Worm (Caenorhabditis elegans) whole organism, young adult: ENCODE results near the gene fbxa-111.

ENCODE experiments used
- F10E7.11 ChIP-seq: sonication (generic microtip); optimal IDR thresholded peaks from 2 replicates; lab custom pipeline; 2017; ENCODE audit warnings: mild to moderate bottlenecking, missing genetic modification characterization, moderate library complexity, missing compliant biosample characterization
- F37B4.10 ChIP-seq: fragments of 200-800 bp; sonication (Bioruptor generic); IDR thresholded peaks from 2 replicates; pipeline ENCODE4 v1.3.6; 2022; ENCODE audit warnings: missing genetic modification characterization, missing compliant biosample characterization
- ama-1 ChIP-seq, 3 experiments: fragments of 150-350 bp in 1 of 3; sonication (generic microtip) in 2 of 3; optimal IDR thresholded peaks; 2 replicates each; lab custom pipeline; 2014 to 2018; ENCODE audit warnings: missing biosample characterization in 2 of 3, missing genetic modification characterization in 2 of 3, missing genetic modification reagents in 2 of 3
- ztf-26 ChIP-seq: sonication (generic microtip); optimal IDR thresholded peaks from 2 replicates; lab custom pipeline; 2017; ENCODE audit warnings: missing genetic modification characterization, missing compliant biosample characterization

DNA sequence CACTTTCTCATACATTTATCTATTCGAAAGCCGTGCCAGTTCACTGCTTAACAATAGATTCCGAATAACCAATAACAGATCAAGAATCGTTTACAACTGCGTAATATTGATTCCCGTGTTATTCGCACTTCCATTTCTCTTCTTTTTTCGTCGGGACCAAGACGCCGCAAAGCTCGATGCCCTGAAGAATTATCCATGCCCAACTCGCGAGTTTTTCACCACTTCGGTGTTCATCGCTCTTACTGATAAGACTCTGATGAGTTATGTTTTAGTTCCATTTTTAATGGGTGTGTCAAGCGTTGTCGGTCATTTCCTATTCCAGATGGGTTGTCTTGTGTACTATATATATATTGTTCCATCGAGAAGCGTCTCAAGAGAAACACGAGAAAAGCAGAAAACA is 23.8 kb upstream of the fbxa-111 start:
- TF ChIP-seq ama-1 (optimal IDR thresholded peaks at IDR 0.05; lab: Kevin White, UChicago), result no peak
- TF ChIP-seq ama-1 (GFP tag; optimal IDR thresholded peaks at IDR 0.05; lab: Kevin White, UChicago), result no peak
- TF ChIP-seq F10E7.11 (tag; lab: Kevin White, UChicago), result no peak
- TF ChIP-seq ztf-26 (tag; lab: Kevin White, UChicago), result no peak
- no peak for TF ChIP-seq F37B4.10
